Worm (Caenorhabditis elegans) whole organism, early embryonic: ENCODE measurements around the gene T13G4.7.

Source experiments
- B0310.2 ChIP-seq: sonication (generic microtip); optimal IDR thresholded peaks from 2 replicates; lab custom pipeline; 2016; ENCODE audit warnings: mild to moderate bottlenecking, missing genetic modification characterization, missing compliant biosample characterization
- F13C5.2 ChIP-seq: sonication (generic microtip); optimal IDR thresholded peaks from 2 replicates; lab custom pipeline; 2017; ENCODE audit warnings: mild to moderate bottlenecking, missing genetic modification characterization, inconsistent platforms, missing compliant biosample characterization
- aly-1 ChIP-seq: sonication (generic microtip); optimal IDR thresholded peaks from 2 replicates; lab custom pipeline; 2016; ENCODE audit warnings: missing genetic modification characterization, missing compliant biosample characterization
- ama-1 ChIP-seq: fragments of 150-350 bp; optimal IDR thresholded peaks from 2 replicates; lab custom pipeline; 2014
- ceh-13 ChIP-seq: fragments of 200-800 bp; sonication (Bioruptor generic); optimal IDR thresholded peaks from 2 replicates; lab custom pipeline; 2018; ENCODE audit warnings: mild to moderate bottlenecking, missing genetic modification characterization, missing compliant biosample characterization
- ets-7 ChIP-seq: sonication (generic microtip); optimal IDR thresholded peaks from 2 replicates; lab custom pipeline; 2016; ENCODE audit warnings: missing genotype, missing genetic modification characterization, missing compliant biosample characterization
- flt-1 ChIP-seq: fragments of 200-800 bp; sonication (Bioruptor generic); IDR thresholded peaks from 2 replicates; pipeline ENCODE4 v1.3.6; 2022; ENCODE audit warnings: missing genetic modification characterization, missing compliant biosample characterization
- hmg-4 ChIP-seq: fragments of 200-800 bp; sonication (Bioruptor generic); optimal IDR thresholded peaks from 2 replicates; lab custom pipeline; 2018; ENCODE audit warnings: mild to moderate bottlenecking, missing genetic modification characterization, missing compliant biosample characterization
- hnd-1 ChIP-seq: sonication (generic microtip); optimal IDR thresholded peaks from 2 replicates; lab custom pipeline; 2016; ENCODE audit warnings: missing genetic modification characterization, missing compliant biosample characterization
- scrt-1 ChIP-seq: fragments of 200-800 bp; sonication (Bioruptor generic); IDR thresholded peaks from 2 replicates; pipeline ENCODE4 v1.3.6; 2022; ENCODE audit warnings: missing genetic modification characterization, missing compliant biosample characterization
- sea-1 ChIP-seq: fragments of 200-800 bp; sonication (Bioruptor generic); conservative IDR thresholded peaks from 2 replicates; pipeline ENCODE4 v1.3.6; 2022; ENCODE audit warnings: missing genetic modification characterization, missing compliant biosample characterization
- tbx-11 ChIP-seq: fragments of 200-800 bp; sonication (Bioruptor generic); IDR thresholded peaks from 2 replicates; pipeline ENCODE4 v1.3.6; 2022; ENCODE audit warnings: missing genetic modification characterization, missing compliant biosample characterization
- tbx-37 ChIP-seq: fragments of 200-800 bp; sonication (Bioruptor generic); conservative IDR thresholded peaks from 2 replicates; pipeline ENCODE4 v1.3.6; 2022; ENCODE audit warnings: missing genetic modification reagents, missing genetic modification characterization, missing compliant biosample characterization
- tra-4 ChIP-seq: sonication (generic microtip); optimal IDR thresholded peaks from 2 replicates; lab custom pipeline; 2017; ENCODE audit warnings: missing genetic modification characterization, missing compliant biosample characterization

DNA sequence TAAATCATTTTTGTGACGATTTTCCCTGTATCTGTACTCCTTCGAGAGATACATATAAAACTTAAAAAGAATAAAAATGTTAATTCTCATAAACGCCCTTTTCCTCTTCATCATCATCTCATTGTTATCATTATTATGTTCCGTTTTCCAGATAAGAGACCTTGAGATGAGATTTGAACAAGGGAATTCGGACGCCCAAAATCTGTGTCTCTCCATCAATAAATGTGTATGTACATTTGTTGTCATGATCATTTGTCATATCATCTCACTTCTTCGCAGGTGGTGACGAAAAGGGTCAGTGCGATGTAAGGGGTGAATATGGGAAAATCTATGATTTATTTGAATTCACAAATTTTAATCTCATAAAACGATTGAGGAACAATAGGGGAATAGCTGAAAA, 26.1 kb upstream of the T13G4.7 start:
- no peak for TF ChIP-seq ama-1 (lab: Kevin White, UChicago)
- TF ChIP-seq aly-1 (tag; lab: Kevin White, UChicago) = no peak
- no peak for TF ChIP-seq B0310.2 (tag; lab: Kevin White, UChicago)
- TF ChIP-seq F13C5.2 (tag; lab: Kevin White, UChicago) = no peak
- TF ChIP-seq sea-1 = no peak
- TF ChIP-seq tbx-37 = no peak
- no peak for TF ChIP-seq hnd-1 (tag; lab: Kevin White, UChicago)
- TF ChIP-seq scrt-1 (GFP tag; lab: Robert Waterston, UW) = no peak
- no peak for TF ChIP-seq hmg-4 (GFP tag; lab: Kevin White, UChicago)
- TF ChIP-seq ets-7 (tag; lab: Kevin White, UChicago) = no peak
- no peak for TF ChIP-seq flt-1 (GFP tag; lab: Robert Waterston, UW)
- TF ChIP-seq tbx-11 = no peak
- TF ChIP-seq ceh-13 (GFP tag; lab: Kevin White, UChicago) = no peak
- TF ChIP-seq tra-4 (tag; lab: Kevin White, UChicago) = no peak
